Worm (Caenorhabditis elegans): ENCODE results near the gene R10E4.1.

Gene R10E4.1

ce11 chrIII:4223668-4224127, 45.8 kb upstream of the R10E4.1 start (continued):
- TF ChIP-seq hlh-13 (GFP tag; optimal IDR thresholded peaks at IDR 0.05): no peak
- TF ChIP-seq zip-5 (tag; optimal IDR thresholded peaks at IDR 0.05): no peak
- peak; percentile 32 for TF ChIP-seq sdc-2 (tag; optimal IDR thresholded peaks at IDR 0.05)
- no peak for TF ChIP-seq pha-4 (tag; optimal IDR thresholded peaks at IDR 0.05)
- no peak for TF ChIP-seq nhr-232 (tag; optimal IDR thresholded peaks at IDR 0.05)
- TF ChIP-seq lim-6 (tag; optimal IDR thresholded peaks at IDR 0.05): peak; percentile 8
- TF ChIP-seq hlh-30 (tag; optimal IDR thresholded peaks at IDR 0.05; ENCODE audit: insufficient read depth): peak; percentile 62
- TF ChIP-seq hlh-6 (tag; optimal IDR thresholded peaks at IDR 0.05): peak; percentile 59
- no peak for TF ChIP-seq ceh-45 (GFP tag; IDR thresholded peaks at IDR 0.05)
- peak; percentile 31 for TF ChIP-seq ceh-2 (tag; optimal IDR thresholded peaks at IDR 0.05)
- no peak for TF ChIP-seq Y22D7AL.16 (tag; optimal IDR thresholded peaks at IDR 0.05)
- TF ChIP-seq fkh-10 (GFP tag; optimal IDR thresholded peaks at IDR 0.05): no peak
- no peak for TF ChIP-seq ceh-9 (tag; optimal IDR thresholded peaks at IDR 0.05)
- no peak for TF ChIP-seq fax-1 (tag; optimal IDR thresholded peaks at IDR 0.05)
- TF ChIP-seq ceh-34 (tag; optimal IDR thresholded peaks at IDR 0.05): peak; percentile 72
- peak; percentile 60 for TF ChIP-seq elt-2 (tag; optimal IDR thresholded peaks at IDR 0.05)
- peak; percentile 38 for TF ChIP-seq syd-9 (tag; optimal IDR thresholded peaks at IDR 0.05)
- TF ChIP-seq ets-4 (tag; optimal IDR thresholded peaks at IDR 0.05): peak; percentile 57
- TF ChIP-seq ceh-14 (tag; optimal IDR thresholded peaks at IDR 0.05): peak; percentile 85
- peak; percentile 14 for TF ChIP-seq pat-9 (tag; optimal IDR thresholded peaks at IDR 0.05)
- no peak for TF ChIP-seq ceh-6 (GFP tag; optimal IDR thresholded peaks at IDR 0.05)
- TF ChIP-seq ceh-30 (tag; optimal IDR thresholded peaks at IDR 0.05): no peak
- no peak for TF ChIP-seq madf-2 (tag; optimal IDR thresholded peaks at IDR 0.05)
- peak; percentile 55 for TF ChIP-seq pqm-1 (tag; optimal IDR thresholded peaks at IDR 0.05)
- peak; percentile 61 for TF ChIP-seq ref-2 (tag; optimal IDR thresholded peaks at IDR 0.05)
- TF ChIP-seq ama-1 (optimal IDR thresholded peaks at IDR 0.05): no peak
- TF ChIP-seq nfya-1 (tag; optimal IDR thresholded peaks at IDR 0.05): peak; percentile 88
- TF ChIP-seq gmeb-2 (tag; optimal IDR thresholded peaks at IDR 0.05): no peak
- no peak for TF ChIP-seq ceh-22 (tag; optimal IDR thresholded peaks at IDR 0.05)
- peak; percentile 43 for TF ChIP-seq fkh-6 (tag; optimal IDR thresholded peaks at IDR 0.05)
- TF ChIP-seq pax-1 (tag; optimal IDR thresholded peaks at IDR 0.05): no peak
- peak; percentile 49 for TF ChIP-seq C08G9.2 (tag; optimal IDR thresholded peaks at IDR 0.05)
- TF ChIP-seq sox-4 (tag; optimal IDR thresholded peaks at IDR 0.05): no peak
- TF ChIP-seq dmd-4 (tag; optimal IDR thresholded peaks at IDR 0.05; ENCODE audit: borderline replicate concordance): no peak
- no peak for TF ChIP-seq mec-3 (tag; optimal IDR thresholded peaks at IDR 0.05; ENCODE audit: borderline replicate concordance)
- TF ChIP-seq tbx-7 (tag; optimal IDR thresholded peaks at IDR 0.05): no peak
- peak; percentile 25 for TF ChIP-seq ceh-48 (tag; optimal IDR thresholded peaks at IDR 0.05)
- peak; percentile 21 for TF ChIP-seq pag-3 (tag; optimal IDR thresholded peaks at IDR 0.05; ENCODE audit: borderline replicate concordance)
- no peak for TF ChIP-seq npax-4 (tag; optimal IDR thresholded peaks at IDR 0.05)
- TF ChIP-seq tbx-2 (tag; optimal IDR thresholded peaks at IDR 0.05): peak; percentile 78
- TF ChIP-seq ahr-1 (tag; optimal IDR thresholded peaks at IDR 0.05): no peak

DNA sequence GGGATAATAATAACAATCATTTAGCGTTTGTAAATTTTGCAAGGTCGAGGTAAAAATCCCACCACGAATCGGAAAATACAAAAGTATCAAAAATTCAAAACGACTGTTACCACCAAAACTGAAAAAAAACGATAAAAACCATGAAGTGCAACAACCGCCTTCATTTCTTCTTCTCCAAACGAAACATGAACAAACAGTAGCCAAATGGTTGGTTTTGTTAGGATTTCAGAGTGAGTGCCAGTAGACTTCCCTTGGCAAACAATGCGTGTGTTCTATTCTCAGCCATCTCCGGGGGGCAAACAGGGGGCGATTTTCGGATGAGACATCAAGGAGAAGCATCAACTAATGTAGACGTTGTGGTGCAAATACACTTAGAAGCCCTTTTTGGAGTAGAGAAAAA, 44.8 kb upstream of the R10E4.1 start:
- TF ChIP-seq pax-1 (tag; optimal IDR thresholded peaks at IDR 0.05): no peak
- TF ChIP-seq ama-1 (optimal IDR thresholded peaks at IDR 0.05): no peak
- TF ChIP-seq che-1 (tag; optimal IDR thresholded peaks at IDR 0.05): no peak
- no peak for TF ChIP-seq K02D7.2 (tag; optimal IDR thresholded peaks at IDR 0.05)
- no peak for TF ChIP-seq zip-5 (tag; optimal IDR thresholded peaks at IDR 0.05)
- no peak for TF ChIP-seq ceh-6 (GFP tag; optimal IDR thresholded peaks at IDR 0.05)
- TF ChIP-seq dve-1 (tag; optimal IDR thresholded peaks at IDR 0.05): no peak
- TF ChIP-seq ceh-2 (tag; optimal IDR thresholded peaks at IDR 0.05): no peak
- no peak for TF ChIP-seq hlh-15 (tag; optimal IDR thresholded peaks at IDR 0.05)
- no peak for TF ChIP-seq nfya-1 (tag; optimal IDR thresholded peaks at IDR 0.05)
- no peak for TF ChIP-seq eyg-1 (tag; optimal IDR thresholded peaks at IDR 0.05)
- no peak for TF ChIP-seq ceh-34 (tag; optimal IDR thresholded peaks at IDR 0.05)
- TF ChIP-seq T23F11.4 (GFP tag; optimal IDR thresholded peaks at IDR 0.05): no peak
- no peak for TF ChIP-seq ceh-18 (tag; optimal IDR thresholded peaks at IDR 0.05)
- no peak for TF ChIP-seq sdc-2 (tag; optimal IDR thresholded peaks at IDR 0.05)
- no peak for TF ChIP-seq ref-2 (tag; optimal IDR thresholded peaks at IDR 0.05)
- no peak for TF ChIP-seq ceh-48 (tag; optimal IDR thresholded peaks at IDR 0.05)
- no peak for TF ChIP-seq unc-55 (GFP tag; optimal IDR thresholded peaks at IDR 0.05)
- TF ChIP-seq pha-2 (tag; optimal IDR thresholded peaks at IDR 0.05): no peak

Data from whole organism, late embryonic.